Fruit fly (Drosophila melanogaster): ENCODE measurements around the gene CG18599.

dm6 chr3R:18235879-18236278 is 31.7 kb upstream of the CG18599 start, which contains the start of gene repo:
- no peak for TF ChIP-seq CG1620 (GFP tag; optimal IDR thresholded peaks at IDR 0.05)
- no peak for TF ChIP-seq CG11617 (GFP tag; optimal IDR thresholded peaks at IDR 0.05)
- no peak for TF ChIP-seq Clk (GFP tag; optimal IDR thresholded peaks at IDR 0.05)
- no peak for TF ChIP-seq kay (GFP tag; ENCODE audit: borderline replicate concordance)
- TF ChIP-seq CG14711 (tag; optimal IDR thresholded peaks at IDR 0.05): no peak
- TF ChIP-seq bab1 (GFP tag; optimal IDR thresholded peaks at IDR 0.05): no peak
- TF ChIP-seq CG7101 (tag; optimal IDR thresholded peaks at IDR 0.05): no peak
- TF ChIP-seq Hr96 (GFP tag; optimal IDR thresholded peaks at IDR 0.05): no peak
- no peak for TF ChIP-seq ovo (GFP tag; optimal IDR thresholded peaks at IDR 0.05)
- no peak for TF ChIP-seq cnc (optimal IDR thresholded peaks at IDR 0.05)
- TF ChIP-seq Mnt (GFP tag; optimal IDR thresholded peaks at IDR 0.05): no peak

Data from whole organism, adult.